Fruit fly (Drosophila melanogaster) whole organism, embryonic: Measurements from ENCODE around the gene Rh2.

Experiments used
- C15 ChIP-seq: fragments of 200-800 bp; sonication (Bioruptor generic); IDR thresholded peaks from 3 replicates; pipeline ENCODE4 v1.3.6; 2022; ENCODE audit warnings: missing biosample characterization, missing genetic modification characterization
- CG13123 ChIP-seq: fragments of 200-800 bp; sonication (Bioruptor generic); optimal IDR thresholded peaks from 2 replicates; lab custom pipeline; 2016; ENCODE audit warnings: missing biosample characterization, missing genetic modification characterization
- CG13624 ChIP-seq: fragments of 200-800 bp; sonication (Bioruptor generic); optimal IDR thresholded peaks from 2 replicates; lab custom pipeline; 2016; ENCODE audit warnings: missing biosample characterization, missing genetic modification characterization
- CG13894 ChIP-seq: fragments of 200-800 bp; sonication (Bioruptor generic); optimal IDR thresholded peaks from 3 replicates; lab custom pipeline; 2018; ENCODE audit warnings: missing biosample characterization, mild to moderate bottlenecking, missing genetic modification characterization, moderate library complexity
- CG14014 ChIP-seq: fragments of 200-800 bp; sonication (Bioruptor generic); IDR thresholded peaks from 2 replicates; pipeline ENCODE4 v1.3.6; 2022; ENCODE audit warnings: missing biosample characterization, missing genetic modification characterization
- CG17612 ChIP-seq: fragments of 200-800 bp; sonication (Bioruptor generic); IDR thresholded peaks from 2 replicates; pipeline ENCODE4 v1.3.6; 2022; ENCODE audit warnings: missing biosample characterization, missing genetic modification characterization
- CG18764 ChIP-seq: fragments of 200-800 bp; sonication (Bioruptor generic); optimal IDR thresholded peaks from 3 replicates; lab custom pipeline; 2016; ENCODE audit warnings: missing biosample characterization, missing genetic modification characterization
- CG2120 ChIP-seq: fragments of 200-800 bp; sonication (Bioruptor generic); optimal IDR thresholded peaks from 3 replicates; lab custom pipeline; 2016; ENCODE audit warnings: missing biosample characterization, missing genetic modification characterization
- CG30431 ChIP-seq: fragments of 200-800 bp; sonication (Bioruptor generic); optimal IDR thresholded peaks from 2 replicates; lab custom pipeline; 2017; ENCODE audit warnings: missing biosample characterization, missing genetic modification characterization
- CG31388 ChIP-seq: fragments of 200-800 bp; sonication (Bioruptor generic); optimal IDR thresholded peaks from 2 replicates; lab custom pipeline; 2016; ENCODE audit warnings: missing biosample characterization, missing genetic modification characterization
- CG31441 ChIP-seq: fragments of 200-800 bp; sonication (Bioruptor generic); IDR thresholded peaks from 2 replicates; pipeline ENCODE4 v1.3.6; 2022; ENCODE audit warnings: missing biosample characterization, missing genetic modification characterization
- CG3726 ChIP-seq: fragments of 200-800 bp; sonication (Bioruptor generic); IDR thresholded peaks from 3 replicates; pipeline ENCODE4, ENCODE4 v1.3.6; 2022; ENCODE audit warnings: missing biosample characterization, missing genetic modification characterization
- CG6175 ChIP-seq: fragments of 200-800 bp; sonication (Bioruptor generic); IDR thresholded peaks from 3 replicates; pipeline ENCODE4 v1.3.6; 2022; ENCODE audit warnings: missing biosample characterization, missing genetic modification characterization
- CG6272 ChIP-seq: fragments of 200-800 bp; sonication (Bioruptor generic); IDR thresholded peaks from 2 replicates; pipeline ENCODE4 v1.3.6; 2022; ENCODE audit warnings: missing biosample characterization, missing genetic modification characterization
- CG6765 ChIP-seq: fragments of 200-800 bp; sonication (Bioruptor generic); optimal IDR thresholded peaks from 3 replicates; lab custom pipeline; 2017; ENCODE audit warnings: missing biosample characterization, mild to moderate bottlenecking, missing genetic modification characterization
- CG7271 ChIP-seq: fragments of 200-800 bp; sonication (Bioruptor generic); optimal IDR thresholded peaks from 2 replicates; lab custom pipeline; 2018; ENCODE audit warnings: missing biosample characterization, mild to moderate bottlenecking, missing genetic modification characterization, moderate library complexity
- CG7556 ChIP-seq: fragments of 200-800 bp; sonication (Bioruptor generic); optimal IDR thresholded peaks from 2 replicates; lab custom pipeline; 2017; ENCODE audit warnings: missing biosample characterization, mild to moderate bottlenecking, missing genetic modification characterization
- CG7839 ChIP-seq: fragments of 200-800 bp; sonication (Bioruptor generic); optimal IDR thresholded peaks from 3 replicates; lab custom pipeline; 2018; ENCODE audit warnings: missing biosample characterization, mild to moderate bottlenecking, missing genetic modification characterization, moderate library complexity
- CG7987 ChIP-seq: fragments of 200-800 bp; sonication (Bioruptor generic); optimal IDR thresholded peaks from 2 replicates; lab custom pipeline; 2018; ENCODE audit warnings: missing biosample characterization, mild to moderate bottlenecking, missing genetic modification characterization, moderate library complexity
- CG8290 ChIP-seq, 3 experiments: fragments of 200-800 bp; sonication (Bioruptor generic); optimal IDR thresholded peaks; 2 replicates each; lab custom pipeline; 2016 to 2019; ENCODE audit warnings: missing biosample characterization in 3 of 3, missing genetic modification characterization in 3 of 3, mild to moderate bottlenecking in 2 of 3, moderate library complexity in 1 of 3
- CG9437 ChIP-seq: fragments of 200-800 bp; sonication (Bioruptor generic); optimal IDR thresholded peaks from 2 replicates; lab custom pipeline; 2018; ENCODE audit warnings: missing biosample characterization, mild to moderate bottlenecking, missing genetic modification characterization
- CG9609 ChIP-seq: fragments of 200-800 bp; sonication (Bioruptor generic); optimal IDR thresholded peaks from 3 replicates; lab custom pipeline; 2016; ENCODE audit warnings: missing biosample characterization, missing genetic modification characterization
- Dll ChIP-seq: fragments of 200-800 bp; sonication (Bioruptor generic); IDR thresholded peaks from 4 replicates; pipeline ENCODE4 v1.3.6; 2022; ENCODE audit warnings: missing biosample characterization, missing genetic modification characterization; ENCODE audit not compliant: partially characterized antibody
- Hand ChIP-seq: fragments of 200-800 bp; sonication (Bioruptor generic); optimal IDR thresholded peaks from 2 replicates; lab custom pipeline; 2017; ENCODE audit warnings: mild to moderate bottlenecking, missing biosample characterization, missing genetic modification reagents, missing genetic modification characterization
- MESR4 ChIP-seq: fragments of 200-800 bp; sonication (Bioruptor generic); optimal IDR thresholded peaks from 2 replicates; lab custom pipeline; 2018; ENCODE audit warnings: missing biosample characterization, mild to moderate bottlenecking, missing genetic modification characterization, moderate library complexity
- Poxn ChIP-seq: fragments of 200-800 bp; sonication (Bioruptor generic); IDR thresholded peaks from 2 replicates; pipeline ENCODE4 v1.3.6; 2022; ENCODE audit warnings: missing biosample characterization, missing genetic modification characterization
- Rx ChIP-seq: fragments of 200-800 bp; sonication (Bioruptor generic); IDR thresholded peaks from 2 replicates; pipeline ENCODE4 v1.3.6; 2022; ENCODE audit warnings: missing biosample characterization, missing genetic modification characterization
- Sox102F ChIP-seq: fragments of 200-800 bp; sonication (Bioruptor generic); optimal IDR thresholded peaks from 2 replicates; lab custom pipeline; 2018; ENCODE audit warnings: missing biosample characterization, mild to moderate bottlenecking, missing genetic modification characterization, moderate library complexity
- bowl ChIP-seq: fragments of 200-800 bp; sonication (Bioruptor generic); IDR thresholded peaks from 2 replicates; pipeline ENCODE4 v1.3.6; 2022; ENCODE audit warnings: missing biosample characterization, missing genetic modification characterization
- bsh ChIP-seq, 2 experiments: fragments of 200-800 bp; sonication (Bioruptor generic); optimal IDR thresholded peaks; 2 replicates each; lab custom pipeline; 2017 to 2018; ENCODE audit warnings: mild to moderate bottlenecking in 2 of 2, missing biosample characterization in 2 of 2, missing genetic modification characterization in 2 of 2, moderate library complexity in 1 of 2
- cato ChIP-seq: fragments of 200-800 bp; sonication (Bioruptor generic); optimal IDR thresholded peaks from 2 replicates; lab custom pipeline; 2016; ENCODE audit warnings: missing biosample characterization, missing genetic modification characterization, borderline replicate concordance
- ci ChIP-seq: fragments of 200-800 bp; sonication (Bioruptor generic); IDR thresholded peaks from 3 replicates; pipeline ENCODE4 v1.3.6; 2022; ENCODE audit warnings: missing biosample characterization, missing genetic modification characterization
- dati ChIP-seq: fragments of 200-800 bp; sonication (Bioruptor generic); IDR thresholded peaks from 2 replicates; pipeline ENCODE4 v1.3.6; 2022; ENCODE audit warnings: missing biosample characterization, missing genetic modification characterization
- dysf ChIP-seq: fragments of 200-800 bp; sonication (Bioruptor generic); IDR thresholded peaks from 3 replicates; pipeline ENCODE4 v1.3.6; 2022; ENCODE audit warnings: missing biosample characterization, missing genetic modification characterization
- gce ChIP-seq: fragments of 200-800 bp; sonication (Bioruptor generic); IDR thresholded peaks from 3 replicates; pipeline ENCODE4 v1.3.6; 2022; ENCODE audit warnings: missing biosample characterization, missing genetic modification characterization
- grau ChIP-seq: fragments of 200-800 bp; optimal IDR thresholded peaks from 3 replicates; lab custom pipeline; 2019; ENCODE audit warnings: missing biosample characterization, mild to moderate bottlenecking, missing genetic modification characterization, moderate library complexity
- hbn ChIP-seq: fragments of 200-800 bp; sonication (Bioruptor generic); IDR thresholded peaks from 2 replicates; pipeline ENCODE4 v1.3.6; 2022; ENCODE audit warnings: missing biosample characterization, missing genetic modification characterization; ENCODE audit not compliant: partially characterized antibody
- ind ChIP-seq: fragments of 200-800 bp; sonication (Bioruptor generic); optimal IDR thresholded peaks from 3 replicates; lab custom pipeline; 2016; ENCODE audit warnings: missing biosample characterization, missing genetic modification characterization
- inv ChIP-seq: fragments of 200-800 bp; sonication (Bioruptor generic); IDR thresholded peaks from 2 replicates; pipeline ENCODE4 v1.3.6; 2022; ENCODE audit warnings: missing biosample characterization, missing genetic modification characterization; ENCODE audit not compliant: partially characterized antibody
- jigr1 ChIP-seq: fragments of 200-800 bp; sonication (Bioruptor generic); IDR thresholded peaks from 3 replicates; pipeline ENCODE4 v1.3.6; 2022; ENCODE audit warnings: missing biosample characterization, missing genetic modification characterization
- pb ChIP-seq: fragments of 200-800 bp; sonication (Bioruptor generic); optimal IDR thresholded peaks from 3 replicates; lab custom pipeline; 2016; ENCODE audit warnings: missing biosample characterization, missing genetic modification characterization
- pfk ChIP-seq: fragments of 200-800 bp; sonication (Bioruptor generic); optimal IDR thresholded peaks from 2 replicates; lab custom pipeline; 2018; ENCODE audit warnings: missing biosample characterization, mild to moderate bottlenecking, missing genetic modification characterization, moderate library complexity
- pnt ChIP-seq: fragments of 200-800 bp; sonication (Bioruptor generic); optimal IDR thresholded peaks from 3 replicates; lab custom pipeline; 2016; ENCODE audit warnings: missing biosample characterization, missing genetic modification characterization
- rib ChIP-seq: fragments of 200-800 bp; sonication (Bioruptor generic); IDR thresholded peaks from 2 replicates; pipeline ENCODE4 v1.3.6; 2022; ENCODE audit warnings: missing biosample characterization, missing genetic modification characterization
- sens-2 ChIP-seq: fragments of 200-800 bp; sonication (Bioruptor generic); IDR thresholded peaks from 2 replicates; pipeline ENCODE4 v1.3.6; 2022; ENCODE audit warnings: missing biosample characterization, missing genetic modification characterization
- stwl ChIP-seq: fragments of 200-800 bp; sonication (Bioruptor generic); optimal IDR thresholded peaks from 3 replicates; lab custom pipeline; 2018; ENCODE audit warnings: missing biosample characterization, mild to moderate bottlenecking, missing genetic modification characterization, moderate library complexity
- tll ChIP-seq, 2 experiments: fragments of 200-800 bp in 1 of 2; fragments of >200 bp in 1 of 2; sonication (Bioruptor generic) in 1 of 2; optimal IDR thresholded peaks; 2 replicates each; lab custom pipeline; 2017 to 2019; ENCODE audit warnings: missing biosample characterization in 2 of 2, missing genetic modification characterization in 2 of 2, mild to moderate bottlenecking in 1 of 2, moderate library complexity in 1 of 2
- unc-4 ChIP-seq: fragments of 200-800 bp; sonication (Bioruptor generic); IDR thresholded peaks from 2 replicates; pipeline ENCODE4 v1.3.6; 2022; ENCODE audit warnings: missing biosample characterization, missing genetic modification characterization; ENCODE audit not compliant: partially characterized antibody
- unpg ChIP-seq: fragments of 200-800 bp; sonication (Bioruptor generic); optimal IDR thresholded peaks from 3 replicates; lab custom pipeline; 2018; ENCODE audit warnings: missing biosample characterization, mild to moderate bottlenecking, missing genetic modification characterization, moderate library complexity
- vnd ChIP-seq: fragments of 200-800 bp; sonication (Bioruptor generic); IDR thresholded peaks from 3 replicates; pipeline ENCODE4 v1.3.6; 2022; ENCODE audit warnings: missing biosample characterization, missing genetic modification characterization; ENCODE audit not compliant: partially characterized antibody

The Rh2 gene

dm6 chr3R:18928346-18928917 lies 29.2 kb downstream of the Rh2 start, which contains the start of gene Mpc1 (continued):
- no peak for TF ChIP-seq pb (GFP tag; lab: Kevin White, UChicago)
- TF ChIP-seq gce (GFP tag; lab: Robert Waterston, UW): no peak
- no peak for TF ChIP-seq CG13894 (tag; lab: Kevin White, UChicago)
- no peak for TF ChIP-seq dati
- TF ChIP-seq CG7839 (tag; lab: Kevin White, UChicago): no peak
- no peak for TF ChIP-seq CG13123
- TF ChIP-seq unc-4 (GFP tag; lab: Robert Waterston, UW): peak; percentile 78
- peak; percentile 81; the same call in 3 of the 4 replicates for TF ChIP-seq Dll (GFP tag; lab: Robert Waterston, UW)
- TF ChIP-seq CG17612: no peak
- TF ChIP-seq bsh (GFP tag; optimal IDR thresholded peaks at IDR 0.05; lab: Kevin White, UChicago): no peak
- TF ChIP-seq C15: no peak
- TF ChIP-seq CG7987 (GFP tag; lab: Kevin White, UChicago): no peak
- TF ChIP-seq CG6272 (GFP tag; lab: Robert Waterston, UW): peak; percentile 53; the same call in 1 of the 2 replicates
- no peak for TF ChIP-seq sens-2
- peak; percentile 93 for TF ChIP-seq MESR4
- peak; percentile 30 for TF ChIP-seq CG2120
- no peak for TF ChIP-seq CG9609
- no peak for TF ChIP-seq CG3726 (GFP tag; lab: Robert Waterston, UW)
- peak; percentile 67 for TF ChIP-seq vnd
- TF ChIP-seq ind (GFP tag; lab: Kevin White, UChicago): no peak
- TF ChIP-seq hbn (GFP tag; lab: Robert Waterston, UW): peak; percentile 61
- TF ChIP-seq Hand (GFP tag; lab: Kevin White, UChicago): no peak
- no peak for TF ChIP-seq CG31441 (GFP tag; lab: Robert Waterston, UW)
- TF ChIP-seq unpg (GFP tag; lab: Kevin White, UChicago): no peak
- TF ChIP-seq CG7556 (GFP tag; lab: Kevin White, UChicago): peak; percentile 61
- TF ChIP-seq bowl (GFP tag; lab: Robert Waterston, UW): no peak
- no peak for TF ChIP-seq cato
- TF ChIP-seq CG9437 (GFP tag; lab: Kevin White, UChicago): no peak
- TF ChIP-seq CG30431 (GFP tag; lab: Kevin White, UChicago): no peak
- TF ChIP-seq grau (tag; lab: Kevin White, UChicago): peak; percentile 30
- TF ChIP-seq CG6175 (GFP tag; lab: Robert Waterston, UW): no peak
- no peak for TF ChIP-seq CG31388 (GFP tag; lab: Kevin White, UChicago)
- peak; percentile 37; the same call in 1 of the 3 replicates for TF ChIP-seq ci (GFP tag; lab: Robert Waterston, UW)
- no peak for TF ChIP-seq CG18764 (GFP tag; lab: Kevin White, UChicago)
- no peak for TF ChIP-seq pnt (GFP tag; lab: Kevin White, UChicago)
- no peak for TF ChIP-seq CG8290 (GFP tag; optimal IDR thresholded peaks at IDR 0.05; lab: Kevin White, UChicago)
- peak in 1 of 2 experiments; percentile 66 for TF ChIP-seq CG8290 (tag; optimal IDR thresholded peaks at IDR 0.05; lab: Kevin White, UChicago)
- no peak for TF ChIP-seq Poxn (GFP tag; lab: Robert Waterston, UW)
- TF ChIP-seq tll (GFP tag; optimal IDR thresholded peaks at IDR 0.05; lab: Kevin White, UChicago): peak in 1 of 2 experiments; percentile 20
- peak; percentile 77 for TF ChIP-seq inv (GFP tag; lab: Robert Waterston, UW)
- no peak for TF ChIP-seq Sox102F (GFP tag; lab: Kevin White, UChicago)
- no peak for TF ChIP-seq CG6765
- TF ChIP-seq CG14014 (GFP tag; lab: Robert Waterston, UW): peak; percentile 41; the same call in 1 of the 2 replicates
- TF ChIP-seq jigr1 (GFP tag; lab: Robert Waterston, UW): no peak
- TF ChIP-seq stwl (tag; lab: Kevin White, UChicago): no peak
- peak; percentile 1 for TF ChIP-seq CG13624 (GFP tag; lab: Kevin White, UChicago)
- TF ChIP-seq CG7271: no peak
- TF ChIP-seq rib: no peak
- no peak for TF ChIP-seq pfk (GFP tag; lab: Kevin White, UChicago)
- no peak for TF ChIP-seq dysf (GFP tag; lab: Robert Waterston, UW)
- TF ChIP-seq Rx (GFP tag; lab: Robert Waterston, UW): no peak
